Worm (Caenorhabditis elegans) whole organism, L4 larva: Measurements from ENCODE around the gene Y24D9A.6.

Experiments used
- D1046.2 ChIP-seq: fragments of 200-800 bp; sonication (Bioruptor generic); IDR thresholded peaks from 2 replicates; pipeline ENCODE4 v1.3.6; 2022; ENCODE audit warnings: missing genetic modification characterization, missing compliant biosample characterization
- F37D6.2 ChIP-seq: sonication (generic microtip); optimal IDR thresholded peaks from 2 replicates; lab custom pipeline; 2016; ENCODE audit warnings: mild to moderate bottlenecking, missing genetic modification characterization, missing compliant biosample characterization
- F44E2.7 ChIP-seq: fragments of 200-800 bp; sonication (Bioruptor generic); IDR thresholded peaks from 2 replicates; pipeline ENCODE4 v2.1.2; 2022; ENCODE audit warnings: missing genetic modification characterization, missing compliant biosample characterization
- Y105C5A.15 ChIP-seq: fragments of 200-800 bp; sonication (Bioruptor generic); IDR thresholded peaks from 2 replicates; pipeline ENCODE4 v1.3.6; 2022; ENCODE audit warnings: missing genetic modification characterization, missing compliant biosample characterization
- Y48G9A.11 ChIP-seq: fragments of 200-800 bp; sonication (Bioruptor generic); IDR thresholded peaks from 2 replicates; pipeline ENCODE4 v1.3.6; 2022; ENCODE audit warnings: missing genetic modification reagents, missing genetic modification characterization, missing compliant biosample characterization
- ZK337.2 ChIP-seq: fragments of 200-800 bp; sonication (Bioruptor generic); IDR thresholded peaks from 2 replicates; pipeline ENCODE4 v1.3.6; 2022; ENCODE audit warnings: missing genetic modification reagents, missing genetic modification characterization, missing compliant biosample characterization
- ZK546.5 ChIP-seq, 2 experiments: sonication (generic microtip); optimal IDR thresholded peaks; 2 replicates each; lab custom pipeline; 2017; ENCODE audit warnings: missing biosample characterization in 2 of 2, missing genetic modification characterization in 2 of 2
- aly-2 ChIP-seq: sonication (generic microtip); optimal IDR thresholded peaks from 2 replicates; lab custom pipeline; 2018; ENCODE audit warnings: missing biosample characterization, missing genetic modification characterization
- arid-1 ChIP-seq: fragments of 200-800 bp; sonication (Bioruptor generic); conservative IDR thresholded peaks from 2 replicates; pipeline ENCODE4 v1.3.6; 2022; ENCODE audit warnings: missing genetic modification reagents, missing genetic modification characterization, missing compliant biosample characterization
- ceh-20 ChIP-seq: fragments of 200-800 bp; sonication (Bioruptor generic); IDR thresholded peaks from 2 replicates; pipeline ENCODE4 v1.3.6; 2022; ENCODE audit warnings: missing genetic modification reagents, missing genetic modification characterization, missing compliant biosample characterization
- ceh-32 ChIP-seq: sonication (generic microtip); optimal IDR thresholded peaks from 2 replicates; lab custom pipeline; 2016; ENCODE audit warnings: mild to moderate bottlenecking, missing genetic modification characterization, missing compliant biosample characterization; ENCODE audit not compliant: poor library complexity
- ceh-82 ChIP-seq: sonication (generic microtip); optimal IDR thresholded peaks from 2 replicates; lab custom pipeline; 2017; ENCODE audit warnings: missing biosample characterization, missing genetic modification characterization
- ces-1 ChIP-seq: fragments of 150-350 bp; sonication (generic microtip); optimal IDR thresholded peaks from 4 replicates; lab custom pipeline; 2014; ENCODE audit warnings: missing biosample characterization, missing genetic modification reagents, missing genetic modification characterization
- ctbp-1 ChIP-seq: fragments of 200-800 bp; sonication (Bioruptor generic); IDR thresholded peaks from 2 replicates; pipeline ENCODE4 v1.3.6; 2022; ENCODE audit warnings: missing genetic modification reagents, missing genetic modification characterization, missing compliant biosample characterization
- daf-12 ChIP-seq: fragments of 150-350 bp; optimal IDR thresholded peaks from 2 replicates; lab custom pipeline; 2014; ENCODE audit warnings: missing biosample characterization, missing genetic modification reagents, missing genetic modification characterization
- daf-16 ChIP-seq, 3 experiments: sonication (generic microtip); optimal IDR thresholded peaks; 2 replicates each; lab custom pipeline; 2016 to 2017; ENCODE audit warnings: missing genetic modification characterization in 3 of 3, missing genetic modification reagents in 3 of 3, mild to moderate bottlenecking in 2 of 3, missing compliant biosample characterization in 2 of 3, missing biosample characterization in 1 of 3, moderate library complexity in 1 of 3
- dmd-6 ChIP-seq: fragments of 200-800 bp; sonication (Bioruptor generic); IDR thresholded peaks from 2 replicates; pipeline ENCODE4 v1.3.6; 2022; ENCODE audit warnings: missing genetic modification reagents, missing genetic modification characterization, missing compliant biosample characterization
- egl-27 ChIP-seq: sonication (generic microtip); optimal IDR thresholded peaks from 3 replicates; lab custom pipeline; 2017; ENCODE audit warnings: missing biosample characterization, missing genetic modification reagents, missing genetic modification characterization
- egl-43 ChIP-seq: fragments of 200-800 bp; sonication (Bioruptor generic); IDR thresholded peaks from 2 replicates; pipeline ENCODE4 v1.3.6; 2022; ENCODE audit warnings: missing genetic modification reagents, missing genetic modification characterization, missing compliant biosample characterization
- fkh-10 ChIP-seq: fragments of 150-350 bp; optimal IDR thresholded peaks from 2 replicates; lab custom pipeline; 2014; ENCODE audit warnings: missing biosample characterization, missing genetic modification reagents, missing genetic modification characterization
- fos-1 ChIP-seq: fragments of 150-350 bp; optimal IDR thresholded peaks from 2 replicates; lab custom pipeline; 2014; ENCODE audit warnings: missing biosample characterization, missing genetic modification characterization
- hlh-30 ChIP-seq: sonication (generic microtip); optimal IDR thresholded peaks from 2 replicates; lab custom pipeline; 2017; ENCODE audit warnings: antibody characterized with exemption, mild to moderate bottlenecking, missing genetic modification characterization, missing compliant biosample characterization; ENCODE audit not compliant: insufficient read depth
- hmg-1.1 ChIP-seq: fragments of 200-800 bp; sonication (Bioruptor generic); IDR thresholded peaks from 2 replicates; pipeline ENCODE4 v1.3.6; 2022; ENCODE audit warnings: missing genetic modification reagents, missing genetic modification characterization, missing compliant biosample characterization
- jun-1 ChIP-seq: fragments of 150-350 bp; optimal IDR thresholded peaks from 2 replicates; lab custom pipeline; 2014; ENCODE audit warnings: missing biosample characterization, missing genetic modification reagents, missing genetic modification characterization
- lin-1 ChIP-seq: fragments of 200-800 bp; sonication (Bioruptor generic); IDR thresholded peaks from 2 replicates; pipeline ENCODE4 v1.3.6; 2022; ENCODE audit warnings: missing genetic modification reagents, missing genetic modification characterization, missing compliant biosample characterization
- lin-15B ChIP-seq: fragments of 150-350 bp; sonication (generic microtip); optimal IDR thresholded peaks from 3 replicates; lab custom pipeline; 2014; ENCODE audit warnings: missing biosample characterization, missing genetic modification characterization
- lin-39 ChIP-seq: fragments of 150-350 bp; optimal IDR thresholded peaks from 2 replicates; lab custom pipeline; 2014; ENCODE audit warnings: missing biosample characterization, missing genetic modification reagents, missing genetic modification characterization
- mep-1 ChIP-seq: fragments of 150-350 bp; sonication (generic microtip); optimal IDR thresholded peaks from 3 replicates; lab custom pipeline; 2014; ENCODE audit warnings: missing biosample characterization, missing genetic modification characterization
- mes-2 ChIP-seq: sonication (generic microtip); optimal IDR thresholded peaks from 2 replicates; lab custom pipeline; 2016; ENCODE audit warnings: missing genotype, mild to moderate bottlenecking, missing genetic modification characterization, missing compliant biosample characterization; ENCODE audit not compliant: poor library complexity, severe bottlenecking
- mxl-2 ChIP-seq: fragments of 200-800 bp; sonication (Bioruptor generic); conservative IDR thresholded peaks from 2 replicates; pipeline ENCODE4 v1.3.6; 2022; ENCODE audit warnings: missing genetic modification reagents, missing genetic modification characterization, missing compliant biosample characterization
- mxl-3 ChIP-seq: fragments of 200-800 bp; sonication (Bioruptor generic); optimal IDR thresholded peaks from 2 replicates; lab custom pipeline; 2018; ENCODE audit warnings: mild to moderate bottlenecking, missing genetic modification characterization, missing compliant biosample characterization
- nhr-102 ChIP-seq: sonication (generic microtip); optimal IDR thresholded peaks from 2 replicates; lab custom pipeline; 2016; ENCODE audit warnings: mild to moderate bottlenecking, missing genetic modification characterization, moderate library complexity, missing compliant biosample characterization
- nhr-111 ChIP-seq: fragments of 200-800 bp; sonication (Bioruptor generic); optimal IDR thresholded peaks from 2 replicates; lab custom pipeline; 2018; ENCODE audit warnings: mild to moderate bottlenecking, missing genetic modification characterization, missing compliant biosample characterization
- nhr-237 ChIP-seq: sonication (generic microtip); optimal IDR thresholded peaks from 2 replicates; lab custom pipeline; 2017; ENCODE audit warnings: missing biosample characterization, missing genetic modification characterization
- nhr-41 ChIP-seq: fragments of 200-800 bp; sonication (Bioruptor generic); IDR thresholded peaks from 2 replicates; pipeline ENCODE4 v1.3.6; 2022; ENCODE audit warnings: missing genetic modification reagents, missing genetic modification characterization, missing compliant biosample characterization
- nhr-6 ChIP-seq: fragments of 150-350 bp; optimal IDR thresholded peaks from 2 replicates; lab custom pipeline; 2014; ENCODE audit warnings: missing biosample characterization, missing genetic modification characterization
- nhr-76 ChIP-seq: fragments of 150-350 bp; optimal IDR thresholded peaks from 2 replicates; lab custom pipeline; 2014; ENCODE audit warnings: missing biosample characterization, missing genetic modification characterization
- nhr-77 ChIP-seq: fragments of 150-350 bp; optimal IDR thresholded peaks from 2 replicates; lab custom pipeline; 2014; ENCODE audit warnings: missing biosample characterization, missing genetic modification characterization
- rbr-2 ChIP-seq: sonication (generic microtip); optimal IDR thresholded peaks from 2 replicates; lab custom pipeline; 2016; ENCODE audit warnings: missing genotype, missing genetic modification characterization, missing compliant biosample characterization
- sdz-12 ChIP-seq: fragments of 200-800 bp; sonication (Bioruptor generic); optimal IDR thresholded peaks from 2 replicates; lab custom pipeline; 2018; ENCODE audit warnings: mild to moderate bottlenecking, missing genetic modification characterization, missing compliant biosample characterization
- skn-1 ChIP-seq: fragments of 150-350 bp; optimal IDR thresholded peaks from 2 replicates; lab custom pipeline; 2014; ENCODE audit warnings: missing biosample characterization, missing genetic modification characterization
- spr-1 ChIP-seq: sonication (generic microtip); optimal IDR thresholded peaks from 2 replicates; lab custom pipeline; 2016; ENCODE audit warnings: mild to moderate bottlenecking, missing genetic modification characterization, missing compliant biosample characterization
- tag-97 ChIP-seq: fragments of 200-800 bp; sonication (Bioruptor generic); IDR thresholded peaks from 2 replicates; pipeline ENCODE4 v1.3.6; 2022; ENCODE audit warnings: missing genetic modification characterization, missing compliant biosample characterization
- unc-130 ChIP-seq: sonication (generic microtip); optimal IDR thresholded peaks from 2 replicates; lab custom pipeline; 2016; ENCODE audit warnings: missing genetic modification reagents, missing genetic modification characterization, missing compliant biosample characterization
- unc-39 ChIP-seq: sonication (generic microtip); optimal IDR thresholded peaks from 2 replicates; lab custom pipeline; 2017; ENCODE audit warnings: missing biosample characterization, missing genetic modification characterization
- unc-62 ChIP-seq, 3 experiments: fragments of 150-350 bp in 1 of 3; sonication (generic microtip); optimal IDR thresholded peaks in 2 of 3; peaks in 1 of 3; 1 replicate in 1 of 3; 2 replicates in 2 of 3; lab custom pipeline; 2014 to 2017; ENCODE audit warnings: missing biosample characterization in 3 of 3, missing genetic modification characterization in 3 of 3, missing genetic modification reagents in 3 of 3, missing genotype in 1 of 3
- zag-1 ChIP-seq: fragments of 150-350 bp; optimal IDR thresholded peaks from 2 replicates; lab custom pipeline; 2014; ENCODE audit warnings: missing biosample characterization, missing genetic modification characterization
- zip-11 ChIP-seq: fragments of 200-800 bp; sonication (Bioruptor generic); IDR thresholded peaks from 2 replicates; pipeline ENCODE4 v1.3.6; 2022; ENCODE audit warnings: missing genetic modification characterization, missing compliant biosample characterization
- zip-2 ChIP-seq: fragments of 150-350 bp; optimal IDR thresholded peaks from 2 replicates; lab custom pipeline; 2014; ENCODE audit warnings: missing biosample characterization, missing genetic modification characterization

Y24D9A.6 gene

DNA sequence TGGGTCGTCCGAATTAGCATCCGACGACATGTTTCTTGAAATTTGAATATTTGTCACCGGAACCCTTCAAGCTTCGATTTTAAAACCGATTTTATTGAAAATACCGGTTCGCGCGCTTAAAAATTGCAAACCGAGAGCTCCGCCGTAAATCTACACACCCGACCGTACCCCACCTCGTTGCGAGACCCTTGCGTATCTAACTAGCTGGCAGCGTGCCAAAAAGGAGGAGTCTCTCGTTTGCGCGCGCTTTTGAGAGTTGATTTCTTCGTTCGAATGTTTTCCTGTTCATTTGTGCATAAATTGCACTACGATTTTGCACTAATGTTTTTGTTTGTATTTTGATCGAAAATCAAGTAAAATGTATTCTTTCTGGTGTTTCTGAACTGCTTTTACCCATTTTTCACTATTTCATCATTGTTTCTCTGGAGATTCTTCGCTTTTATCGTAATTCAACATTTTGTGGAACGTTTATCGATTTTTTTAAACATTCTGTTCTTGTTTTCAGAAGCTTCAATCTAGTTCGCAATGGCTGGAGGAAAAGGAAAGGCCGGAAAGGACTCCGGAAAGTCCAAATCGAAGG is 45.6 kb upstream of the Y24D9A.6 start, which contains the start of the genes wapl-1 and htz-1 (continued):
- TF ChIP-seq fkh-10 (GFP tag; lab: Kevin White, UChicago) = peak; percentile 96
- peak; percentile 93 for TF ChIP-seq hlh-30 (tag; lab: Kevin White, UChicago)
- TF ChIP-seq ZK546.5 (tag; optimal IDR thresholded peaks at IDR 0.05; lab: Kevin White, UChicago) = peak; percentile 76 to 97
- TF ChIP-seq nhr-77 = peak; percentile 91
- no peak for TF ChIP-seq lin-39
- TF ChIP-seq egl-43 (GFP tag; lab: Robert Waterston, UW) = peak; percentile 85
- TF ChIP-seq dmd-6 (GFP tag; lab: Robert Waterston, UW) = peak; percentile 92
- no peak for TF ChIP-seq zag-1 (tag; lab: Kevin White, UChicago)
- peak; percentile 48; the same call in 1 of the 2 replicates for TF ChIP-seq lin-1
- TF ChIP-seq F37D6.2 = peak; percentile 85
- TF ChIP-seq lin-15B (tag; lab: Kevin White, UChicago) = peak; percentile 76
- peak; percentile 18 for TF ChIP-seq zip-2 (tag; lab: Kevin White, UChicago)
- peak; percentile 95 for TF ChIP-seq mes-2 (tag; lab: Kevin White, UChicago)
- TF ChIP-seq mep-1 (tag; lab: Kevin White, UChicago) = peak; percentile 97
- TF ChIP-seq tag-97 = no peak
- TF ChIP-seq unc-130 = peak; percentile 84
- peak in 1 of 2 experiments; percentile 99 for TF ChIP-seq unc-62 (GFP tag; optimal IDR thresholded peaks at IDR 0.05 in 1 of 2; lab: Kevin White, UChicago)
- no peak for TF ChIP-seq unc-62 (tag; optimal IDR thresholded peaks at IDR 0.05; lab: Kevin White, UChicago)
- peak; percentile 87 for TF ChIP-seq arid-1 (GFP tag; lab: Robert Waterston, UW)
- TF ChIP-seq spr-1 (tag; lab: Kevin White, UChicago) = peak; percentile 80
- TF ChIP-seq skn-1 (tag; lab: Kevin White, UChicago) = no peak
- peak; percentile 84 for TF ChIP-seq ctbp-1
- peak in 1 of 2 experiments; percentile 72 for TF ChIP-seq daf-16 (GFP tag; optimal IDR thresholded peaks at IDR 0.05; lab: Kevin White, UChicago)
- TF ChIP-seq daf-16 (tag; optimal IDR thresholded peaks at IDR 0.05; lab: Kevin White, UChicago) = peak; percentile 74
- peak; percentile 59 for TF ChIP-seq nhr-237
- TF ChIP-seq ces-1 (GFP tag; lab: Kevin White, UChicago) = peak; percentile 59
- no peak for TF ChIP-seq ceh-32 (tag; lab: Kevin White, UChicago)
- no peak for TF ChIP-seq unc-39 (tag; lab: Kevin White, UChicago)
- TF ChIP-seq nhr-41 (GFP tag; lab: Robert Waterston, UW) = no peak
- TF ChIP-seq Y105C5A.15 (GFP tag; lab: Robert Waterston, UW) = no peak
- peak; percentile 93 for TF ChIP-seq ceh-20 (GFP tag; lab: Robert Waterston, UW)
- no peak for TF ChIP-seq F44E2.7 (GFP tag; lab: Robert Waterston, UW)
- TF ChIP-seq ZK337.2 (GFP tag; lab: Robert Waterston, UW) = no peak
- TF ChIP-seq nhr-102 = peak; percentile 91
- TF ChIP-seq ceh-82 (tag; lab: Kevin White, UChicago) = no peak
- 0 out of 2 replicates have a peak, but pooled peaks have one; percentile 34 for TF ChIP-seq Y48G9A.11 (GFP tag; lab: Robert Waterston, UW)
- TF ChIP-seq sdz-12 (GFP tag; lab: Kevin White, UChicago) = no peak
- peak; percentile 83; the same call in 1 of the 2 replicates for TF ChIP-seq D1046.2 (GFP tag; lab: Robert Waterston, UW)
- no peak for TF ChIP-seq aly-2 (tag; lab: Kevin White, UChicago)
- TF ChIP-seq hmg-1.1 (GFP tag; lab: Robert Waterston, UW) = peak; percentile 88
- no peak for TF ChIP-seq zip-11
- TF ChIP-seq mxl-2 = 0 out of 2 replicates have a peak, but pooled peaks have one; percentile 13
- peak; percentile 94 for TF ChIP-seq rbr-2 (tag; lab: Kevin White, UChicago)
- no peak for TF ChIP-seq nhr-111 (GFP tag; lab: Kevin White, UChicago)
- no peak for TF ChIP-seq egl-27 (tag; lab: Kevin White, UChicago)
- TF ChIP-seq mxl-3 (GFP tag; lab: Kevin White, UChicago) = peak; percentile 78
- peak; percentile 75 for TF ChIP-seq jun-1 (tag; lab: Kevin White, UChicago)
- TF ChIP-seq nhr-6 (tag; lab: Kevin White, UChicago) = peak; percentile 97
- TF ChIP-seq daf-12 = no peak
- no peak for TF ChIP-seq nhr-76 (tag; lab: Kevin White, UChicago)
- no peak for TF ChIP-seq fos-1 (tag; lab: Kevin White, UChicago)
